Fruit fly (Drosophila melanogaster) whole organism, embryonic: ENCODE measurements around the gene CG42726.

Experiments used
- Ada2b ChIP-seq: fragments of 200-800 bp; sonication (Bioruptor generic); IDR thresholded peaks from 2 replicates; pipeline ENCODE4 v1.3.6; 2022; ENCODE audit warnings: missing biosample characterization, missing genetic modification characterization
- Adf1 ChIP-seq: fragments of 200-800 bp; sonication (Bioruptor generic); IDR thresholded peaks from 2 replicates; pipeline ENCODE4 v1.3.6; 2022; ENCODE audit warnings: missing biosample characterization, missing genetic modification characterization
- Atf6 ChIP-seq: fragments of 200-800 bp; sonication (Bioruptor generic); IDR thresholded peaks from 2 replicates; pipeline ENCODE4 v1.3.6; 2022; ENCODE audit warnings: missing biosample characterization, missing genetic modification characterization
- Awh ChIP-seq: fragments of 200-800 bp; sonication (Bioruptor generic); IDR thresholded peaks from 2 replicates; pipeline ENCODE4, ENCODE4 v1.3.6; 2022; ENCODE audit warnings: missing biosample characterization, missing genetic modification characterization
- CG10274 ChIP-seq: fragments of 200-800 bp; sonication (Bioruptor generic); optimal IDR thresholded peaks from 3 replicates; lab custom pipeline; 2017; ENCODE audit warnings: missing biosample characterization, mild to moderate bottlenecking, missing genetic modification characterization
- CG10431 ChIP-seq: fragments of 200-800 bp; sonication (Bioruptor generic); optimal IDR thresholded peaks from 3 replicates; lab custom pipeline; 2018; ENCODE audit warnings: missing biosample characterization, mild to moderate bottlenecking, missing genetic modification characterization
- CG11456 ChIP-seq: fragments of 200-800 bp; sonication (Bioruptor generic); IDR thresholded peaks from 3 replicates; pipeline ENCODE4 v1.3.6; 2022; ENCODE audit warnings: missing biosample characterization, missing genetic modification characterization
- CG16813 ChIP-seq: fragments of 200-800 bp; sonication (Bioruptor generic); IDR thresholded peaks from 3 replicates; pipeline ENCODE4 v1.3.6; 2022; ENCODE audit warnings: missing biosample characterization, missing genetic modification characterization; ENCODE audit not compliant: partially characterized antibody
- CG17912 ChIP-seq: fragments of 200-800 bp; sonication (Bioruptor generic); optimal IDR thresholded peaks from 2 replicates; lab custom pipeline; 2018; ENCODE audit warnings: missing biosample characterization, mild to moderate bottlenecking, missing genetic modification characterization
- CG18599 ChIP-seq: fragments of 200-800 bp; sonication (Bioruptor generic); optimal IDR thresholded peaks from 3 replicates; lab custom pipeline; 2017; ENCODE audit warnings: missing biosample characterization, missing genetic modification characterization, mild to moderate bottlenecking, moderate library complexity, missing genetic modification reagents
- CG2678 ChIP-seq: fragments of 200-800 bp; sonication (Bioruptor generic); optimal IDR thresholded peaks from 3 replicates; lab custom pipeline; 2019; ENCODE audit warnings: missing biosample characterization, mild to moderate bottlenecking, missing genetic modification characterization, moderate library complexity
- CG31365 ChIP-seq: fragments of 200-800 bp; sonication (Bioruptor generic); optimal IDR thresholded peaks from 2 replicates; lab custom pipeline; 2018; ENCODE audit warnings: missing biosample characterization, mild to moderate bottlenecking, missing genetic modification characterization
- CG34224 ChIP-seq: fragments of 200-800 bp; sonication (Bioruptor generic); IDR thresholded peaks from 3 replicates; pipeline ENCODE4 v1.3.6; 2022; ENCODE audit warnings: missing biosample characterization, missing genetic modification characterization; ENCODE audit not compliant: partially characterized antibody
- CG34422 ChIP-seq: fragments of 200-800 bp; sonication (Bioruptor generic); IDR thresholded peaks from 3 replicates; pipeline ENCODE4 v1.3.6; 2022; ENCODE audit warnings: missing biosample characterization, missing genetic modification characterization
- CG43689 ChIP-seq: fragments of 200-800 bp; sonication (Bioruptor generic); IDR thresholded peaks from 2 replicates; pipeline ENCODE4 v1.3.6; 2022; ENCODE audit warnings: missing biosample characterization, missing genetic modification characterization
- CG4404 ChIP-seq: fragments of 200-800 bp; sonication (Bioruptor generic); IDR thresholded peaks from 2 replicates; pipeline ENCODE4 v1.3.6; 2022; ENCODE audit warnings: missing biosample characterization, missing genetic modification characterization
- CG6683 ChIP-seq: fragments of 200-800 bp; sonication (Bioruptor generic); optimal IDR thresholded peaks from 2 replicates; lab custom pipeline; 2017; ENCODE audit warnings: missing biosample characterization, mild to moderate bottlenecking, missing genetic modification characterization, missing genetic modification reagents
- CG7357 ChIP-seq: fragments of 200-800 bp; sonication (Bioruptor generic); IDR thresholded peaks from 3 replicates; pipeline ENCODE4 v1.3.6; 2022; ENCODE audit warnings: missing biosample characterization, missing genetic modification characterization
- CG8388 ChIP-seq: fragments of 200-800 bp; sonication (Bioruptor generic); optimal IDR thresholded peaks from 2 replicates; lab custom pipeline; 2019; ENCODE audit warnings: missing biosample characterization, mild to moderate bottlenecking, missing genetic modification characterization, moderate library complexity
- CG8478 ChIP-seq: fragments of >200 bp; optimal IDR thresholded peaks from 2 replicates; lab custom pipeline; 2018
- CG9817 ChIP-seq: fragments of 200-800 bp; sonication (Bioruptor generic); optimal IDR thresholded peaks from 2 replicates; lab custom pipeline; 2018; ENCODE audit warnings: missing biosample characterization, mild to moderate bottlenecking, missing genetic modification characterization, moderate library complexity
- Chrac-16 ChIP-seq: fragments of 200-800 bp; sonication (Bioruptor generic); optimal IDR thresholded peaks from 3 replicates; lab custom pipeline; 2016; ENCODE audit warnings: missing biosample characterization, missing genetic modification characterization
- D19A ChIP-seq: fragments of 200-800 bp; optimal IDR thresholded peaks from 3 replicates; lab custom pipeline; 2019; ENCODE audit warnings: missing biosample characterization, mild to moderate bottlenecking, missing genetic modification characterization, moderate library complexity
- Dbx ChIP-seq: fragments of 200-800 bp; sonication (Bioruptor generic); IDR thresholded peaks from 3 replicates; pipeline ENCODE4 v1.3.6; 2022; ENCODE audit warnings: missing biosample characterization, missing genetic modification characterization
- Fer3 ChIP-seq: fragments of 200-800 bp; sonication (Bioruptor generic); optimal IDR thresholded peaks from 2 replicates; lab custom pipeline; 2018; ENCODE audit warnings: missing biosample characterization, mild to moderate bottlenecking, missing genetic modification characterization, moderate library complexity
- H2.0 ChIP-seq: fragments of 200-800 bp; sonication (Bioruptor generic); IDR thresholded peaks from 2 replicates; pipeline ENCODE4 v1.3.6; 2022; ENCODE audit warnings: missing biosample characterization, missing genetic modification characterization
- Lhr ChIP-seq: fragments of 200-800 bp; sonication (Bioruptor generic); optimal IDR thresholded peaks from 3 replicates; lab custom pipeline; 2017; ENCODE audit warnings: mild to moderate bottlenecking, missing biosample characterization, missing genetic modification reagents, missing genetic modification characterization
- MBD-R2 ChIP-seq: fragments of 200-800 bp; sonication (Bioruptor generic); IDR thresholded peaks from 2 replicates; pipeline ENCODE4 v1.3.6; 2022; ENCODE audit warnings: missing biosample characterization, missing genetic modification characterization
- Med ChIP-seq: fragments of 200-800 bp; sonication (Bioruptor generic); peaks from one replicate; lab custom pipeline; 2016; ENCODE audit warnings: missing biosample characterization, missing genetic modification characterization, mild to moderate bottlenecking, inconsistent platforms, moderate library complexity
- NC2α ChIP-seq: fragments of 200-800 bp; sonication (Bioruptor generic); optimal IDR thresholded peaks from 2 replicates; lab custom pipeline; 2016; ENCODE audit warnings: missing biosample characterization, missing genetic modification characterization
- Ptx1 ChIP-seq: fragments of 200-800 bp; sonication (Bioruptor generic); IDR thresholded peaks from 2 replicates; pipeline ENCODE4 v1.3.6; 2022; ENCODE audit warnings: missing biosample characterization, missing genetic modification characterization
- Sox100B ChIP-seq: fragments of 200-800 bp; sonication (Bioruptor generic); optimal IDR thresholded peaks from 3 replicates; lab custom pipeline; 2018; ENCODE audit warnings: missing biosample characterization, mild to moderate bottlenecking, missing genetic modification characterization
- Xbp1 ChIP-seq: fragments of 200-800 bp; sonication (Bioruptor generic); optimal IDR thresholded peaks from 3 replicates; lab custom pipeline; 2016; ENCODE audit warnings: missing biosample characterization, mild to moderate bottlenecking, missing genetic modification characterization
- ap ChIP-seq: fragments of 200-800 bp; sonication (Bioruptor generic); IDR thresholded peaks from 2 replicates; pipeline ENCODE4 v1.3.6; 2022; ENCODE audit warnings: missing biosample characterization, missing genetic modification characterization
- ase ChIP-seq: fragments of 200-800 bp; sonication (Bioruptor generic); IDR thresholded peaks from 3 replicates; pipeline ENCODE4 v1.3.6; 2022; ENCODE audit warnings: missing biosample characterization, missing genetic modification characterization
- bcd ChIP-seq: fragments of 200-800 bp; sonication (Bioruptor generic); optimal IDR thresholded peaks from 2 replicates; lab custom pipeline; 2017; ENCODE audit warnings: missing biosample characterization, mild to moderate bottlenecking, missing genetic modification characterization
- chinmo ChIP-seq: fragments of 200-800 bp; sonication (Bioruptor generic); IDR thresholded peaks from 4 replicates; pipeline ENCODE4 v1.3.6; 2022; ENCODE audit warnings: missing biosample characterization, missing genetic modification characterization; ENCODE audit not compliant: partially characterized antibody
- esg ChIP-seq: fragments of 200-800 bp; sonication (Bioruptor generic); conservative IDR thresholded peaks from 2 replicates; pipeline ENCODE4 v1.3.6; 2022; ENCODE audit warnings: missing biosample characterization, missing genetic modification characterization
- fd64A ChIP-seq: fragments of 200-800 bp; sonication (Bioruptor generic); optimal IDR thresholded peaks from 3 replicates; lab custom pipeline; 2018; ENCODE audit warnings: missing biosample characterization, mild to moderate bottlenecking, missing genetic modification characterization
- gce ChIP-seq: fragments of 200-800 bp; sonication (Bioruptor generic); IDR thresholded peaks from 3 replicates; pipeline ENCODE4 v1.3.6; 2022; ENCODE audit warnings: missing biosample characterization, missing genetic modification characterization
- grau ChIP-seq: fragments of 200-800 bp; optimal IDR thresholded peaks from 3 replicates; lab custom pipeline; 2019; ENCODE audit warnings: missing biosample characterization, mild to moderate bottlenecking, missing genetic modification characterization, moderate library complexity
- gsb-n ChIP-seq: fragments of 200-800 bp; sonication (Bioruptor generic); optimal IDR thresholded peaks from 3 replicates; lab custom pipeline; 2018; ENCODE audit warnings: missing biosample characterization, mild to moderate bottlenecking, missing genetic modification characterization
- lab ChIP-seq: fragments of 200-800 bp; sonication (Bioruptor generic); optimal IDR thresholded peaks from 3 replicates; lab custom pipeline; 2017; ENCODE audit warnings: missing biosample characterization, missing genetic modification characterization, mild to moderate bottlenecking, moderate library complexity, missing genetic modification reagents
- sim ChIP-seq: fragments of 200-800 bp; sonication (Bioruptor generic); IDR thresholded peaks from 2 replicates; pipeline ENCODE4 v1.3.6; 2022; ENCODE audit warnings: missing biosample characterization, missing genetic modification characterization
- so ChIP-seq: fragments of 200-800 bp; sonication (Bioruptor generic); IDR thresholded peaks from 3 replicates; pipeline ENCODE4 v1.3.6; 2022; ENCODE audit warnings: missing biosample characterization, missing genetic modification characterization
- sug ChIP-seq: fragments of 200-800 bp; optimal IDR thresholded peaks from 2 replicates; lab custom pipeline; 2019; ENCODE audit warnings: missing biosample characterization, mild to moderate bottlenecking, missing genetic modification characterization, moderate library complexity
- tap ChIP-seq: fragments of 200-800 bp; optimal IDR thresholded peaks from 3 replicates; lab custom pipeline; 2019; ENCODE audit warnings: missing biosample characterization, mild to moderate bottlenecking, missing genetic modification characterization, moderate library complexity
- toy ChIP-seq: fragments of 200-800 bp; sonication (Bioruptor generic); IDR thresholded peaks from 2 replicates; pipeline ENCODE4 v1.3.6; 2022; ENCODE audit warnings: missing biosample characterization, missing genetic modification characterization
- twi ChIP-seq: fragments of 200-800 bp; optimal IDR thresholded peaks from 2 replicates; lab custom pipeline; 2019; ENCODE audit warnings: missing biosample characterization, mild to moderate bottlenecking, missing genetic modification characterization, moderate library complexity

CG42726 gene

dm6 chr3R:15319912-15320746 lies 27.7 kb upstream of the CG42726 start, which contains the start of the genes CG6276 and CG44040 (continued):
- TF ChIP-seq sug (tag; lab: Kevin White, UChicago) (peak; percentile 49), Atf6 (GFP tag; lab: Robert Waterston, UW) (peak; percentile 62; the same call in 1 of the 2 replicates), CG7357 (GFP tag; lab: Robert Waterston, UW) (no peak), ap (no peak), CG18599 (peak; percentile 75), CG8478 (no peak), Awh (GFP tag; lab: Robert Waterston, UW) (peak; percentile 39; the same call in 1 of the 2 replicates), sim (GFP tag; lab: Robert Waterston, UW) (no peak), tap (tag; lab: Kevin White, UChicago) (peak; percentile 9), Chrac-16 (GFP tag; lab: Kevin White, UChicago) (no peak), Ada2b (GFP tag; lab: Robert Waterston, UW) (no peak), CG10431 (GFP tag; lab: Kevin White, UChicago) (no peak), Fer3 (tag; lab: Kevin White, UChicago) (peak; percentile 61), NC2α (GFP tag; lab: Kevin White, UChicago) (no peak), so (GFP tag; lab: Robert Waterston, UW) (no peak), Ptx1 (peak; percentile 40; the same call in 1 of the 2 replicates), grau (tag; lab: Kevin White, UChicago) (peak; percentile 54), CG17912 (GFP tag; lab: Kevin White, UChicago) (peak; percentile 6), chinmo (GFP tag; lab: Robert Waterston, UW) (no peak), CG6683 (GFP tag; lab: Kevin White, UChicago) (peak; percentile 0), CG43689 (GFP tag; lab: Robert Waterston, UW) (peak; percentile 43; the same call in 1 of the 2 replicates), H2.0 (peak; percentile 8; the same call in 1 of the 2 replicates), Adf1 (GFP tag; lab: Robert Waterston, UW) (0 out of 2 replicates have a peak, but pooled peaks have one; percentile 23), CG31365 (tag; lab: Kevin White, UChicago) (peak; percentile 17), fd64A (GFP tag; lab: Kevin White, UChicago) (peak; percentile 39), CG34224 (no peak), CG11456 (GFP tag; lab: Robert Waterston, UW) (no peak), bcd (GFP tag; lab: Kevin White, UChicago) (peak; percentile 48), CG9817 (tag; lab: Kevin White, UChicago) (peak; percentile 42), esg (GFP tag; lab: Robert Waterston, UW) (peak; percentile 22; the same call in 1 of the 2 replicates), toy (no peak), Sox100B (no peak), Med (GFP tag; lab: Kevin White, UChicago) (peak; percentile 94), MBD-R2 (GFP tag; lab: Robert Waterston, UW) (peak; percentile 77), Lhr (no peak), CG10274 (GFP tag; lab: Kevin White, UChicago) (peak; percentile 47), CG2678 (peak; percentile 65), Dbx (GFP tag; lab: Robert Waterston, UW) (peak; percentile 40; the same call in 1 of the 3 replicates), ase (peak; percentile 10; the same call in 1 of the 3 replicates), gsb-n (tag; lab: Kevin White, UChicago) (peak; percentile 2), CG34422 (GFP tag; lab: Robert Waterston, UW) (no peak), twi (tag; lab: Kevin White, UChicago) (no peak), gce (GFP tag; lab: Robert Waterston, UW) (no peak), D19A (tag; lab: Kevin White, UChicago) (peak; percentile 22), CG4404 (peak; percentile 34; the same call in 1 of the 2 replicates), CG8388 (peak; percentile 32), CG16813 (no peak), Xbp1 (peak; percentile 35), lab (GFP tag; lab: Kevin White, UChicago) (peak; percentile 76)
